Worm (Caenorhabditis elegans): ENCODE data around the gene F43D2.3.

DNA sequence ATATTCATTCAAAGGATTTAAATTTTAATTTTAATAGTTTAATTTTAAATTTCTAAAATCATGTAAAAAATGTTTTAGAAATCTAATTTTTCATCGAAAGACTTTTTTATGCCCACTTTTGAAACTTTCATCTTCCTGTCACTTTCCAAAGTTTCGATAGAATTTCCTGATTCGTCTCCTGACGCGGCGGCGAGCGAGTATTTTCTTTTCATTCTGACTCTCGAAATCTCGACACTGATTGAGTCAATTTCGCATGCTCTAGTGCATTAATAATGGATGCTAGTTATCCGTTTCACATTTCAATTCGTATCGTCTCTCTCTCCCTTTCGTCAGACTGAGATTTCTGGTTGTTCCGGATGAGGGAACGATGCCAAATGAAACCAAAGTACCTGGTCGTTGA is 17.1 kb downstream of the F43D2.3 start:
- no peak for TF ChIP-seq sptf-1 (tag; optimal IDR thresholded peaks at IDR 0.05)
- no peak for TF ChIP-seq unc-62 (GFP tag; optimal IDR thresholded peaks at IDR 0.05)
- TF ChIP-seq jun-1 (tag; optimal IDR thresholded peaks at IDR 0.05): no peak
- no peak for TF ChIP-seq ama-1 (optimal IDR thresholded peaks at IDR 0.05)
- TF ChIP-seq blmp-1 (tag; optimal IDR thresholded peaks at IDR 0.05): no peak
